Fruit fly (Drosophila melanogaster): ENCODE data around the gene tal-AA.

Gene tal-AA

dm6 chr3R:13803892-13804710 lies 8.8 kb upstream of the tal-AA start (continued):
- TF ChIP-seq dpn (GFP tag; optimal IDR thresholded peaks at IDR 0.05) (no peak), lilli (GFP tag; optimal IDR thresholded peaks at IDR 0.05) (no peak), dimm (GFP tag; IDR thresholded peaks at IDR 0.05) (no peak), Mrtf (GFP tag; IDR thresholded peaks at IDR 0.05) (no peak), Jarid2 (GFP tag; optimal IDR thresholded peaks at IDR 0.05) (no peak), dan (GFP tag; IDR thresholded peaks at IDR 0.05) (no peak), fd102C (GFP tag; optimal IDR thresholded peaks at IDR 0.05) (no peak), CG18262 (tag; optimal IDR thresholded peaks at IDR 0.05) (peak; percentile 70), B-H1 (GFP tag; IDR thresholded peaks at IDR 0.05) (no peak), CG9437 (GFP tag; optimal IDR thresholded peaks at IDR 0.05) (peak; percentile 34), fd96Cb (tag; optimal IDR thresholded peaks at IDR 0.05) (peak; percentile 29), CG13296 (GFP tag; optimal IDR thresholded peaks at IDR 0.05) (peak; percentile 46), Ptx1 (GFP tag; IDR thresholded peaks at IDR 0.05) (peak; percentile 30; the same call in 1 of the 2 replicates), Meics (GFP tag; optimal IDR thresholded peaks at IDR 0.05) (peak; percentile 56)

dm6 chr3R:13804971-13805603 lies 7.8 kb upstream of the tal-AA start:
- no peak for TF ChIP-seq gsb (GFP tag; IDR thresholded peaks at IDR 0.05)
- no peak for TF ChIP-seq CG32767 (GFP tag; IDR thresholded peaks at IDR 0.05)
- no peak for TF ChIP-seq sim (GFP tag; IDR thresholded peaks at IDR 0.05)
- TF ChIP-seq CG7745 (tag; optimal IDR thresholded peaks at IDR 0.05) = no peak
- TF ChIP-seq Dp (GFP tag; optimal IDR thresholded peaks at IDR 0.05) = no peak
- TF ChIP-seq run (tag; optimal IDR thresholded peaks at IDR 0.05) = no peak
- no peak for TF ChIP-seq en (GFP tag; optimal IDR thresholded peaks at IDR 0.05)
- no peak for TF ChIP-seq Hmr (GFP tag; optimal IDR thresholded peaks at IDR 0.05)
- no peak for TF ChIP-seq lola (GFP tag; optimal IDR thresholded peaks at IDR 0.05)
- no peak for TF ChIP-seq kay (GFP tag; optimal IDR thresholded peaks at IDR 0.05)
- no peak for TF ChIP-seq ftz-f1 (GFP tag; optimal IDR thresholded peaks at IDR 0.05)
- TF ChIP-seq cwo (GFP tag; optimal IDR thresholded peaks at IDR 0.05) = no peak
- no peak for TF ChIP-seq z (GFP tag; IDR thresholded peaks at IDR 0.05)
- TF ChIP-seq psq (GFP tag; optimal IDR thresholded peaks at IDR 0.05) = no peak
- no peak for TF ChIP-seq exex (tag; optimal IDR thresholded peaks at IDR 0.05)
- no peak for TF ChIP-seq CG9817 (tag; optimal IDR thresholded peaks at IDR 0.05)
- TF ChIP-seq CG6254 (GFP tag; optimal IDR thresholded peaks at IDR 0.05) = no peak
- TF ChIP-seq HLHmδ (GFP tag; optimal IDR thresholded peaks at IDR 0.05) = no peak
- no peak for TF ChIP-seq CG8478 (optimal IDR thresholded peaks at IDR 0.05)
- TF ChIP-seq CG7271 (tag; optimal IDR thresholded peaks at IDR 0.05) = no peak
- TF ChIP-seq maf-S (GFP tag; optimal IDR thresholded peaks at IDR 0.05) = no peak
- TF ChIP-seq grau (tag; optimal IDR thresholded peaks at IDR 0.05) = peak; percentile 86
- no peak for TF ChIP-seq HLH3B (GFP tag; IDR thresholded peaks at IDR 0.05)
- no peak for TF ChIP-seq zen (tag; optimal IDR thresholded peaks at IDR 0.05)
- no peak for TF ChIP-seq dmrt99B (tag; optimal IDR thresholded peaks at IDR 0.05)
- no peak for TF ChIP-seq CG14860 (GFP tag; IDR thresholded peaks at IDR 0.05; ENCODE audit: partially characterized antibody)
- no peak for TF ChIP-seq hkb (optimal IDR thresholded peaks at IDR 0.05)
- no peak for TF ChIP-seq hkb (GFP tag; IDR thresholded peaks at IDR 0.05)
- TF ChIP-seq gro (GFP tag; optimal IDR thresholded peaks at IDR 0.05) = no peak
- no peak for TF ChIP-seq CG2116 (GFP tag; optimal IDR thresholded peaks at IDR 0.05)
- TF ChIP-seq CG4707 (GFP tag; optimal IDR thresholded peaks at IDR 0.05) = no peak
- TF ChIP-seq fu2 (GFP tag; optimal IDR thresholded peaks at IDR 0.05) = no peak
- TF ChIP-seq Aef1 (GFP tag; IDR thresholded peaks at IDR 0.05) = no peak
- TF ChIP-seq Bgb (GFP tag; IDR thresholded peaks at IDR 0.05; ENCODE audit: partially characterized antibody) = no peak; the same call in 1 of the 2 replicates
- no peak for TF ChIP-seq CG17612 (GFP tag; IDR thresholded peaks at IDR 0.05)
